Worm (Caenorhabditis elegans) whole organism, young adult: Measurements from ENCODE around the gene efn-3.

Experiments
- B0261.1 ChIP-seq: sonication (generic microtip); optimal IDR thresholded peaks from 2 replicates; lab custom pipeline; 2016; ENCODE audit warnings: mild to moderate bottlenecking, missing genetic modification characterization, moderate library complexity, missing compliant biosample characterization
- D2030.7 ChIP-seq: fragments of 200-800 bp; sonication (Bioruptor generic); IDR thresholded peaks from 2 replicates; pipeline ENCODE4 v1.3.6; 2022; ENCODE audit warnings: missing genetic modification reagents, missing genetic modification characterization, missing compliant biosample characterization
- F10E7.11 ChIP-seq: sonication (generic microtip); optimal IDR thresholded peaks from 2 replicates; lab custom pipeline; 2017; ENCODE audit warnings: mild to moderate bottlenecking, missing genetic modification characterization, moderate library complexity, missing compliant biosample characterization
- F23B12.7 ChIP-seq: sonication (generic microtip); optimal IDR thresholded peaks from 2 replicates; lab custom pipeline; 2017; ENCODE audit warnings: missing genetic modification characterization, mild to moderate bottlenecking, missing compliant biosample characterization, antibody characterized with exemption, moderate library complexity; ENCODE audit not compliant: insufficient read depth
- F37B4.10 ChIP-seq: fragments of 200-800 bp; sonication (Bioruptor generic); IDR thresholded peaks from 2 replicates; pipeline ENCODE4 v1.3.6; 2022; ENCODE audit warnings: missing genetic modification characterization, missing compliant biosample characterization
- F55B11.4 ChIP-seq: sonication (generic microtip); optimal IDR thresholded peaks from 2 replicates; lab custom pipeline; 2016; ENCODE audit warnings: missing compliant biosample characterization, missing genetic modification characterization, borderline replicate concordance; ENCODE audit not compliant: insufficient read depth
- F57A8.1 ChIP-seq: fragments of 200-800 bp; sonication (Bioruptor generic); optimal IDR thresholded peaks from 2 replicates; lab custom pipeline; 2018; ENCODE audit warnings: mild to moderate bottlenecking, missing genetic modification characterization, moderate library complexity, missing compliant biosample characterization
- T07F8.4 ChIP-seq: sonication (generic microtip); optimal IDR thresholded peaks from 2 replicates; lab custom pipeline; 2016; ENCODE audit warnings: mild to moderate bottlenecking, missing genetic modification characterization, moderate library complexity, missing compliant biosample characterization
- Y56A3A.18 ChIP-seq: fragments of 200-800 bp; sonication (Bioruptor generic); IDR thresholded peaks from 2 replicates; pipeline ENCODE4 v1.3.6; 2022; ENCODE audit warnings: missing genetic modification reagents, missing genetic modification characterization, missing compliant biosample characterization
- ZK185.1 ChIP-seq: sonication (generic microtip); optimal IDR thresholded peaks from 2 replicates; lab custom pipeline; 2016; ENCODE audit warnings: mild to moderate bottlenecking, missing genetic modification characterization, missing compliant biosample characterization; ENCODE audit not compliant: poor library complexity, severe bottlenecking
- akir-1 ChIP-seq: fragments of 200-800 bp; sonication (Bioruptor generic); optimal IDR thresholded peaks from 2 replicates; lab custom pipeline; 2018; ENCODE audit warnings: mild to moderate bottlenecking, missing genetic modification characterization, moderate library complexity, missing compliant biosample characterization
- atf-7 ChIP-seq: sonication (generic microtip); optimal IDR thresholded peaks from 2 replicates; lab custom pipeline; 2017; ENCODE audit warnings: mild to moderate bottlenecking, missing genetic modification characterization, missing compliant biosample characterization
- bed-1 ChIP-seq: fragments of 200-800 bp; sonication (Bioruptor generic); IDR thresholded peaks from 2 replicates; pipeline ENCODE4 v1.3.6; 2022; ENCODE audit warnings: missing genetic modification reagents, missing genetic modification characterization, missing compliant biosample characterization
- bed-2 ChIP-seq: fragments of 200-800 bp; sonication (Bioruptor generic); IDR thresholded peaks from 2 replicates; pipeline ENCODE4 v1.3.6; 2022; ENCODE audit warnings: missing genetic modification reagents, missing genetic modification characterization, missing compliant biosample characterization
- cebp-1 ChIP-seq, 2 experiments: fragments of 200-800 bp in 1 of 2; sonication (Bioruptor generic) in 1 of 2; sonication (generic microtip) in 1 of 2; IDR thresholded peaks in 1 of 2; optimal IDR thresholded peaks in 1 of 2; 2 replicates each; pipeline versions ENCODE4 v1.3.6 to Lab custom; 2017 to 2022; ENCODE audit warnings: missing compliant biosample characterization in 2 of 2, missing genetic modification characterization in 2 of 2, mild to moderate bottlenecking in 1 of 2, missing genetic modification reagents in 1 of 2, moderate library complexity in 1 of 2
- ceh-40 ChIP-seq: fragments of 200-800 bp; sonication (Bioruptor generic); IDR thresholded peaks from 2 replicates; pipeline ENCODE4 v1.3.6; 2022; ENCODE audit warnings: missing genetic modification characterization, missing compliant biosample characterization
- ceh-58 ChIP-seq: fragments of 200-800 bp; sonication (Bioruptor generic); IDR thresholded peaks from 2 replicates; pipeline ENCODE4 v1.3.6; 2022; ENCODE audit warnings: missing genetic modification characterization, missing compliant biosample characterization
- die-1 ChIP-seq: sonication (generic microtip); optimal IDR thresholded peaks from 2 replicates; lab custom pipeline; 2016; ENCODE audit warnings: missing genotype, mild to moderate bottlenecking, missing genetic modification characterization, missing compliant biosample characterization
- egl-44 ChIP-seq: fragments of 200-800 bp; sonication (Bioruptor generic); IDR thresholded peaks from 2 replicates; pipeline ENCODE4 v1.3.6; 2022; ENCODE audit warnings: missing genetic modification reagents, missing genetic modification characterization, missing compliant biosample characterization
- ekl-4 ChIP-seq: fragments of 200-800 bp; sonication (Bioruptor generic); IDR thresholded peaks from 2 replicates; pipeline ENCODE4 v1.3.6; 2022; ENCODE audit warnings: missing genetic modification reagents, missing genetic modification characterization, missing compliant biosample characterization
- him-1 ChIP-seq: sonication (generic microtip); optimal IDR thresholded peaks from 2 replicates; lab custom pipeline; 2016; ENCODE audit warnings: missing genotype, missing genetic modification reagents, missing genetic modification characterization, missing compliant biosample characterization
- hlh-26 ChIP-seq: fragments of 200-800 bp; sonication (Bioruptor generic); conservative IDR thresholded peaks from 2 replicates; pipeline ENCODE4 v1.3.6; 2022; ENCODE audit warnings: missing genetic modification reagents, missing genetic modification characterization, missing compliant biosample characterization
- hmg-1.2 ChIP-seq: fragments of 200-800 bp; sonication (Bioruptor generic); IDR thresholded peaks from 2 replicates; pipeline ENCODE4 v1.3.6; 2022; ENCODE audit warnings: missing genetic modification reagents, missing genetic modification characterization, missing compliant biosample characterization
- lin-35 ChIP-seq, 3 experiments: fragments of 150-350 bp in 2 of 3; sonication (generic microtip) in 1 of 3; optimal IDR thresholded peaks; 2 replicates each; lab custom pipeline; 2014 to 2018; ENCODE audit warnings: missing biosample characterization in 3 of 3, missing genetic modification characterization in 3 of 3, missing genetic modification reagents in 3 of 3
- lin-40 ChIP-seq: sonication (generic microtip); optimal IDR thresholded peaks from 2 replicates; lab custom pipeline; 2016; ENCODE audit warnings: missing genetic modification characterization, mild to moderate bottlenecking, missing compliant biosample characterization, missing genotype, missing genetic modification reagents
- lin-54 ChIP-seq: fragments of 200-800 bp; sonication (Bioruptor generic); optimal IDR thresholded peaks from 2 replicates; lab custom pipeline; 2018; ENCODE audit warnings: mild to moderate bottlenecking, missing genetic modification characterization, missing compliant biosample characterization
- madf-10 ChIP-seq: sonication (generic microtip); optimal IDR thresholded peaks from 2 replicates; lab custom pipeline; 2016; ENCODE audit warnings: mild to moderate bottlenecking, missing genetic modification characterization, missing compliant biosample characterization
- madf-6 ChIP-seq: fragments of 200-800 bp; sonication (Bioruptor generic); IDR thresholded peaks from 2 replicates; pipeline ENCODE4 v1.3.6; 2022; ENCODE audit warnings: missing genetic modification reagents, missing genetic modification characterization, missing compliant biosample characterization
- madf-8 ChIP-seq: fragments of 200-800 bp; sonication (Bioruptor generic); conservative IDR thresholded peaks from 2 replicates; pipeline ENCODE4 v1.3.6; 2022; ENCODE audit warnings: missing genetic modification reagents, missing genetic modification characterization, missing compliant biosample characterization
- nfya-1 ChIP-seq: sonication (generic microtip); optimal IDR thresholded peaks from 2 replicates; lab custom pipeline; 2017; ENCODE audit warnings: antibody characterized with exemption, missing compliant biosample characterization, missing genetic modification characterization, borderline replicate concordance; ENCODE audit not compliant: insufficient read depth
- nhr-179 ChIP-seq: sonication (generic microtip); optimal IDR thresholded peaks from 2 replicates; lab custom pipeline; 2016; ENCODE audit warnings: mild to moderate bottlenecking, missing genetic modification characterization, missing compliant biosample characterization
- nhr-80 ChIP-seq: sonication (generic microtip); optimal IDR thresholded peaks from 2 replicates; lab custom pipeline; 2016; ENCODE audit warnings: missing genetic modification characterization, missing compliant biosample characterization
- pbrm-1 ChIP-seq: fragments of 200-800 bp; sonication (Bioruptor generic); IDR thresholded peaks from 2 replicates; pipeline ENCODE4 v1.3.6; 2022; ENCODE audit warnings: missing genetic modification reagents, missing genetic modification characterization, missing compliant biosample characterization
- rcor-1 ChIP-seq: fragments of 200-800 bp; sonication (Bioruptor generic); IDR thresholded peaks from 2 replicates; pipeline ENCODE4 v1.3.6; 2022; ENCODE audit warnings: missing genetic modification reagents, missing genetic modification characterization, missing compliant biosample characterization
- sdz-38 ChIP-seq: sonication (generic microtip); optimal IDR thresholded peaks from 2 replicates; lab custom pipeline; 2016; ENCODE audit warnings: missing genotype, missing genetic modification characterization, missing compliant biosample characterization
- snpc-1.1 ChIP-seq: sonication (generic microtip); optimal IDR thresholded peaks from 2 replicates; lab custom pipeline; 2017; ENCODE audit warnings: missing genetic modification characterization, mild to moderate bottlenecking, missing compliant biosample characterization, antibody characterized with exemption, moderate library complexity, missing genotype, missing genetic modification reagents; ENCODE audit not compliant: insufficient read depth
- snpc-4 ChIP-seq, 5 experiments: fragments of 150-350 bp in 1 of 5; sonication (generic microtip) in 4 of 5; optimal IDR thresholded peaks; 2 replicates each; lab custom pipeline; 2014 to 2018; ENCODE audit warnings: missing genetic modification characterization in 5 of 5, missing biosample characterization in 3 of 5, antibody characterized with exemption in 2 of 5, mild to moderate bottlenecking in 2 of 5, missing compliant biosample characterization in 2 of 5, missing genotype in 2 of 5, moderate library complexity in 2 of 5, missing genetic modification reagents in 1 of 5
- xnd-1 ChIP-seq: sonication (generic microtip); optimal IDR thresholded peaks from 2 replicates; lab custom pipeline; 2016; ENCODE audit warnings: missing genotype, missing genetic modification reagents, missing genetic modification characterization, missing compliant biosample characterization
- zfh-2 ChIP-seq: fragments of 200-800 bp; sonication (Bioruptor generic); conservative IDR thresholded peaks from 2 replicates; pipeline ENCODE4 v1.3.6; 2022; ENCODE audit warnings: missing genetic modification reagents, missing genetic modification characterization, missing compliant biosample characterization
- ztf-22 ChIP-seq: fragments of 200-800 bp; sonication (Bioruptor generic); optimal IDR thresholded peaks from 2 replicates; lab custom pipeline; 2018; ENCODE audit warnings: mild to moderate bottlenecking, missing genetic modification characterization, moderate library complexity, missing compliant biosample characterization
- ztf-28 ChIP-seq: fragments of 200-800 bp; sonication (Bioruptor generic); IDR thresholded peaks from 2 replicates; pipeline ENCODE4 v1.3.6; 2022; ENCODE audit warnings: missing genetic modification reagents, missing genetic modification characterization, missing compliant biosample characterization
- ztf-3 ChIP-seq: fragments of 200-800 bp; sonication (Bioruptor generic); optimal IDR thresholded peaks from 2 replicates; lab custom pipeline; 2018; ENCODE audit warnings: mild to moderate bottlenecking, missing genetic modification characterization, missing compliant biosample characterization
- ztf-6 ChIP-seq: fragments of 200-800 bp; sonication (Bioruptor generic); IDR thresholded peaks from 2 replicates; pipeline ENCODE4 v1.3.6; 2022; ENCODE audit warnings: missing genetic modification reagents, missing genetic modification characterization, missing compliant biosample characterization

efn-3 gene

DNA sequence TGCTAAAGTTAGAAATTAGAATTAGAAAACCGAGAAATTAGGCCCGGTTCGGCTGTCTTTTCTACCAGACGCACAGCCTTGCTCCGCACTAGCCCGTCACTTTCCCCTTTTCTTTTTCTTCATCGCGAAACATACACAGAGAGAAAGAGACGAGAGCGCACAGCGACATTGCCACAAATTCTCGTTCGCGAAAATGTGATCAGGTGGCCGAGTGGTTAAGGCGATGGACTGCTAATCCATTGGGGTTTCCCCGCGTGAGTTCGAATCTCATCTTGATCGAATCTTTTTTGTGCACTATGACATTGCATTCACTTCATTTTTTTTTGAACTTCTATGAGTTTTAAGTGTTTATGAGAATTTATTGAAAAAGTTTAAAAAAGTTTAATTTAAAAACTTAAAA, 34.8 kb downstream of the efn-3 start (continued):
- TF ChIP-seq lin-54 (GFP tag; lab: Kevin White, UChicago) (peak; percentile 34), F23B12.7 (tag; lab: Kevin White, UChicago) (peak; percentile 60), snpc-1.1 (tag; lab: Kevin White, UChicago) (no peak), bed-1 (GFP tag; lab: Robert Waterston, UW) (no peak), zfh-2 (GFP tag; lab: Robert Waterston, UW) (peak; percentile 40; the same call in 1 of the 2 replicates), madf-10 (tag; lab: Kevin White, UChicago) (peak; percentile 43), lin-35 (GFP tag; optimal IDR thresholded peaks at IDR 0.05; lab: Kevin White, UChicago) (peak in 1 of 3 experiments; percentile 42), akir-1 (GFP tag; lab: Kevin White, UChicago) (no peak), D2030.7 (GFP tag; lab: Robert Waterston, UW) (peak; percentile 83), nhr-179 (tag; lab: Kevin White, UChicago) (peak; percentile 32), pbrm-1 (GFP tag; lab: Robert Waterston, UW) (peak; percentile 84), ZK185.1 (tag; lab: Kevin White, UChicago) (peak; percentile 61), die-1 (tag; lab: Kevin White, UChicago) (peak; percentile 79), lin-40 (tag; lab: Kevin White, UChicago) (peak; percentile 68), him-1 (tag; lab: Kevin White, UChicago) (peak; percentile 79), rcor-1 (GFP tag; lab: Robert Waterston, UW) (peak; percentile 68), hmg-1.2 (GFP tag; lab: Robert Waterston, UW) (peak; percentile 78), xnd-1 (tag; lab: Kevin White, UChicago) (no peak), ekl-4 (GFP tag; lab: Robert Waterston, UW) (peak; percentile 51; the same call in 1 of the 2 replicates), ztf-28 (0 out of 2 replicates have a peak, but pooled peaks have one; percentile 60), ztf-22 (GFP tag; lab: Kevin White, UChicago) (no peak)

- TF ChIP-seq snpc-4 (GFP tag; optimal IDR thresholded peaks at IDR 0.05; lab: Kevin White, UChicago): no peak
- TF ChIP-seq snpc-4 (tag; optimal IDR thresholded peaks at IDR 0.05; lab: Kevin White, UChicago): peak in 1 of 4 experiments; percentile 47
- TF ChIP-seq madf-6: no peak
- TF ChIP-seq nfya-1 (tag; lab: Kevin White, UChicago): no peak
- no peak for TF ChIP-seq F55B11.4 (tag; lab: Kevin White, UChicago)
- TF ChIP-seq F57A8.1 (GFP tag; lab: Kevin White, UChicago): no peak
- no peak for TF ChIP-seq ceh-40 (GFP tag; lab: Robert Waterston, UW)
- no peak for TF ChIP-seq sdz-38 (tag; lab: Kevin White, UChicago)
- no peak for TF ChIP-seq nhr-80 (tag; lab: Kevin White, UChicago)
- TF ChIP-seq ztf-3 (GFP tag; lab: Kevin White, UChicago): no peak
- TF ChIP-seq F37B4.10 (GFP tag; lab: Robert Waterston, UW): no peak
- TF ChIP-seq T07F8.4 (tag; lab: Kevin White, UChicago): no peak
- TF ChIP-seq cebp-1 (GFP tag; IDR thresholded peaks at IDR 0.05; lab: Robert Waterston, UW): no peak
- TF ChIP-seq cebp-1 (tag; optimal IDR thresholded peaks at IDR 0.05; lab: Kevin White, UChicago): no peak
- no peak for TF ChIP-seq madf-8 (GFP tag; lab: Robert Waterston, UW)
- no peak for TF ChIP-seq snpc-1.1 (tag; lab: Kevin White, UChicago)
- TF ChIP-seq ceh-58 (GFP tag; lab: Robert Waterston, UW): no peak
- no peak for TF ChIP-seq lin-35 (GFP tag; optimal IDR thresholded peaks at IDR 0.05; lab: Kevin White, UChicago)
- no peak for TF ChIP-seq egl-44 (GFP tag; lab: Robert Waterston, UW)
- TF ChIP-seq pbrm-1 (GFP tag; lab: Robert Waterston, UW): no peak
- no peak for TF ChIP-seq F10E7.11 (tag; lab: Kevin White, UChicago)
- TF ChIP-seq ztf-6 (GFP tag; lab: Robert Waterston, UW): no peak
- no peak for TF ChIP-seq atf-7 (tag; lab: Kevin White, UChicago)
- no peak for TF ChIP-seq lin-54 (GFP tag; lab: Kevin White, UChicago)
- peak; percentile 61 for TF ChIP-seq B0261.1 (tag; lab: Kevin White, UChicago)
- no peak for TF ChIP-seq bed-2 (GFP tag; lab: Robert Waterston, UW)
- TF ChIP-seq hlh-26 (GFP tag; lab: Robert Waterston, UW): no peak
- no peak for TF ChIP-seq Y56A3A.18 (GFP tag; lab: Robert Waterston, UW)
Measured at ce11 chrX:13435790-13436472, 41.3 kb downstream of the efn-3 start, which contains the start of gene jmjd-3.3. Gene jmjd-3.3 (plus strand): TSS chrX:13436422.
